Worm (Caenorhabditis elegans) whole organism, mixed stage, embryonic: ENCODE results near the gene fbxa-76.

Experiments
- M03D4.4 ChIP-seq: sonication (generic microtip); optimal IDR thresholded peaks from 2 replicates; lab custom pipeline; 2017; ENCODE audit warnings: mild to moderate bottlenecking, missing genetic modification characterization, missing compliant biosample characterization
- blmp-1 ChIP-seq: fragments of 150-350 bp; optimal IDR thresholded peaks from 2 replicates; lab custom pipeline; 2014; ENCODE audit warnings: missing biosample characterization, missing genetic modification characterization
- ceh-39 ChIP-seq: fragments of 150-350 bp; optimal IDR thresholded peaks from 2 replicates; lab custom pipeline; 2014; ENCODE audit warnings: missing biosample characterization, missing genetic modification characterization
- ceh-43 ChIP-seq: fragments of 200-800 bp; sonication (Bioruptor generic); optimal IDR thresholded peaks from 2 replicates; lab custom pipeline; 2018; ENCODE audit warnings: mild to moderate bottlenecking, missing genetic modification characterization, moderate library complexity, missing compliant biosample characterization
- ceh-83 ChIP-seq: fragments of 200-800 bp; sonication (Bioruptor generic); optimal IDR thresholded peaks from 2 replicates; lab custom pipeline; 2018; ENCODE audit warnings: mild to moderate bottlenecking, missing genetic modification characterization, missing compliant biosample characterization
- drap-1 ChIP-seq: fragments of 200-800 bp; sonication (Bioruptor generic); optimal IDR thresholded peaks from 3 replicates; lab custom pipeline; 2018; ENCODE audit warnings: mild to moderate bottlenecking, missing genetic modification characterization, missing compliant biosample characterization
- elt-1 ChIP-seq: sonication (generic microtip); optimal IDR thresholded peaks from 2 replicates; lab custom pipeline; 2017; ENCODE audit warnings: missing genetic modification characterization, mild to moderate bottlenecking, missing compliant biosample characterization, antibody characterized with exemption, moderate library complexity, borderline replicate concordance; ENCODE audit not compliant: insufficient read depth
- elt-3 ChIP-seq: fragments of 150-350 bp; optimal IDR thresholded peaks from 2 replicates; lab custom pipeline; 2014; ENCODE audit warnings: missing biosample characterization, missing genetic modification characterization
- flh-1 ChIP-seq: fragments of 200-800 bp; sonication (Bioruptor generic); optimal IDR thresholded peaks from 2 replicates; lab custom pipeline; 2018; ENCODE audit warnings: mild to moderate bottlenecking, missing genetic modification characterization, moderate library complexity, missing compliant biosample characterization
- ham-2 ChIP-seq: fragments of 200-800 bp; sonication (Bioruptor generic); optimal IDR thresholded peaks from 2 replicates; lab custom pipeline; 2018; ENCODE audit warnings: mild to moderate bottlenecking, missing genetic modification characterization, missing compliant biosample characterization
- hlh-1 ChIP-seq: fragments of 150-350 bp; optimal IDR thresholded peaks from 2 replicates; lab custom pipeline; 2014; ENCODE audit warnings: missing biosample characterization, missing genetic modification reagents, missing genetic modification characterization
- lin-13 ChIP-seq: fragments of 150-350 bp; optimal IDR thresholded peaks from 2 replicates; lab custom pipeline; 2014; ENCODE audit warnings: missing biosample characterization, missing genetic modification characterization
- lin-32 ChIP-seq: fragments of 200-800 bp; sonication (Bioruptor generic); optimal IDR thresholded peaks from 2 replicates; lab custom pipeline; 2018; ENCODE audit warnings: mild to moderate bottlenecking, missing genetic modification characterization, missing compliant biosample characterization
- lsy-2 ChIP-seq: fragments of 150-350 bp; optimal IDR thresholded peaks from 2 replicates; lab custom pipeline; 2014; ENCODE audit warnings: missing biosample characterization, missing genetic modification characterization
- mab-5 ChIP-seq: fragments of 150-350 bp; optimal IDR thresholded peaks from 2 replicates; lab custom pipeline; 2014; ENCODE audit warnings: missing biosample characterization, missing genetic modification characterization
- mep-1 ChIP-seq: fragments of 150-350 bp; optimal IDR thresholded peaks from 2 replicates; lab custom pipeline; 2017; ENCODE audit warnings: missing biosample characterization, missing genetic modification reagents, missing genetic modification characterization, inconsistent platforms
- mls-2 ChIP-seq: sonication (generic microtip); optimal IDR thresholded peaks from 2 replicates; lab custom pipeline; 2016; ENCODE audit warnings: mild to moderate bottlenecking, missing genetic modification characterization, moderate library complexity, missing compliant biosample characterization
- nhr-12 ChIP-seq: fragments of 150-350 bp; optimal IDR thresholded peaks from 2 replicates; lab custom pipeline; 2014; ENCODE audit warnings: missing biosample characterization, missing genetic modification characterization
- nhr-2 ChIP-seq: fragments of 150-350 bp; optimal IDR thresholded peaks from 2 replicates; lab custom pipeline; 2014; ENCODE audit warnings: missing biosample characterization, missing genetic modification characterization
- nhr-237 ChIP-seq: fragments of 150-350 bp; optimal IDR thresholded peaks from 2 replicates; lab custom pipeline; 2014; ENCODE audit warnings: missing biosample characterization, missing genetic modification characterization
- nhr-28 ChIP-seq: fragments of 150-350 bp; optimal IDR thresholded peaks from 2 replicates; lab custom pipeline; 2014; ENCODE audit warnings: missing biosample characterization, missing genetic modification characterization
- nhr-76 ChIP-seq: sonication (generic microtip); optimal IDR thresholded peaks from 2 replicates; lab custom pipeline; 2017; ENCODE audit warnings: missing biosample characterization, missing genetic modification characterization
- pha-4 ChIP-seq: fragments of 150-350 bp; optimal IDR thresholded peaks from 2 replicates; lab custom pipeline; 2018; ENCODE audit warnings: missing biosample characterization, missing genetic modification reagents, missing genetic modification characterization
- sem-2 ChIP-seq: fragments of 200-800 bp; sonication (Bioruptor generic); optimal IDR thresholded peaks from 2 replicates; lab custom pipeline; 2018; ENCODE audit warnings: mild to moderate bottlenecking, missing genetic modification characterization, missing compliant biosample characterization
- snpc-4 ChIP-seq: fragments of 150-350 bp; optimal IDR thresholded peaks from 2 replicates; lab custom pipeline; 2014; ENCODE audit warnings: missing biosample characterization, missing genetic modification characterization
- sptf-1 ChIP-seq: sonication (generic microtip); optimal IDR thresholded peaks from 2 replicates; lab custom pipeline; 2017; ENCODE audit warnings: mild to moderate bottlenecking, missing genetic modification characterization, moderate library complexity, missing compliant biosample characterization
- unc-120 ChIP-seq: sonication (generic microtip); optimal IDR thresholded peaks from 2 replicates; lab custom pipeline; 2017; ENCODE audit warnings: missing genetic modification characterization, missing compliant biosample characterization; ENCODE audit not compliant: poor library complexity, severe bottlenecking
- unc-39 ChIP-seq: fragments of 150-350 bp; optimal IDR thresholded peaks from 2 replicates; lab custom pipeline; 2014; ENCODE audit warnings: missing biosample characterization, missing genetic modification characterization
- unc-62 ChIP-seq: fragments of 150-350 bp; optimal IDR thresholded peaks from 2 replicates; lab custom pipeline; 2014; ENCODE audit warnings: missing biosample characterization, missing genetic modification reagents, missing genetic modification characterization
- zip-8 ChIP-seq: fragments of 150-350 bp; optimal IDR thresholded peaks from 2 replicates; lab custom pipeline; 2014; ENCODE audit warnings: missing biosample characterization, missing genetic modification characterization
- ztf-11 ChIP-seq: fragments of 150-350 bp; optimal IDR thresholded peaks from 2 replicates; lab custom pipeline; 2014; ENCODE audit warnings: missing biosample characterization, missing genetic modification characterization

fbxa-76 gene

ce11 chrIII:1279197-1279596 lies 30.2 kb upstream of the fbxa-76 start:
- TF ChIP-seq zip-8 = no peak
- TF ChIP-seq nhr-2 (tag; lab: Kevin White, UChicago) = no peak
- no peak for TF ChIP-seq mep-1 (tag; lab: Kevin White, UChicago)
- TF ChIP-seq nhr-12 (tag; lab: Kevin White, UChicago) = no peak
- TF ChIP-seq lin-32 (GFP tag; lab: Kevin White, UChicago) = no peak
- no peak for TF ChIP-seq ceh-83 (GFP tag; lab: Kevin White, UChicago)
- TF ChIP-seq lin-13 (tag; lab: Kevin White, UChicago) = no peak
- no peak for TF ChIP-seq blmp-1 (tag; lab: Kevin White, UChicago)
- no peak for TF ChIP-seq elt-3 (tag; lab: Kevin White, UChicago)
- TF ChIP-seq lsy-2 = no peak

- no peak for TF ChIP-seq blmp-1 (tag; lab: Kevin White, UChicago)
- TF ChIP-seq ceh-43 = no peak
- TF ChIP-seq nhr-237 (tag; lab: Kevin White, UChicago) = no peak
- TF ChIP-seq mls-2 (tag; lab: Kevin White, UChicago) = no peak
- no peak for TF ChIP-seq zip-8
- no peak for TF ChIP-seq hlh-1 (tag; lab: Kevin White, UChicago)
- TF ChIP-seq sptf-1 (tag; lab: Kevin White, UChicago) = no peak
- TF ChIP-seq M03D4.4 = no peak
- TF ChIP-seq snpc-4 (tag; lab: Kevin White, UChicago) = no peak
- no peak for TF ChIP-seq elt-3 (tag; lab: Kevin White, UChicago)
- TF ChIP-seq, all 35 proteins: peak for 0
Measured at ce11 chrIII:1275513-1275912, 26.6 kb upstream of the fbxa-76 start, which contains the start of gene fbxa-30. Gene fbxa-30, minus strand, starts transcription at chrIII:1275613.

DNA sequence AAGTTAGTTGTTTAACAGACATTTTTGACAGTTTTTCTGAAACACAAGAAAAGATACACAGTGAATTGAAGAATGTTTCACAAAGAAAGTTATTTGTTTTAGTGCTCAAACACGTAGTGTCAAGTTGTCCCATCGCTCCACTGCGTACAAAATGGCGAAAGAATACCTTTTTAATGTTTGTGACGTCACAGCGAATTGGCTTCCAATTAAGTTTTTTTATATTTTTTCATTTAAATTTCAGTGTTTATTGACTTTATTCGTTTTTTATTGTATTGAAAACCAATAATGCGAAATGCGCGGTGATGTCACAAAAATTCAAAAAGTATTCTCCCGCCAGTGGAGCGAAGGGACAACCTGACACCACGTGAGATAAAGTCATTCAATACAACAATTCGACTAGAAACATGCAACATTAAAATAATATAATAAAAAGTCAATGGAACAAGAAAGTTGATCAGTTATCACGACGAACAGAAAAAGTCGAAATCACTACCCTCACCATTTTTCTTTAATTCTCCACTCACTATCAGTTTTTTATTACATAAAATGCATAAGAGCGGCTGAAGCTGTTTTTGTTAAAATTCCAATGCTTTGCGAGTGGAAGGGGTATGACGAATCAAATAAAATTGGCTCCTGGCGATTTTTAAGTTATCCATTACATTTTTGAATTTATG lies 24.8 kb upstream of the fbxa-76 start, which contains the start of gene fbxa-29:
fbxa-29 (minus strand) TSS at position 51 of the 674 bp plus-strand sequence.
- TF ChIP-seq unc-62 (GFP tag; lab: Kevin White, UChicago) (no peak), flh-1 (no peak), sptf-1 (tag; lab: Kevin White, UChicago) (no peak), snpc-4 (tag; lab: Kevin White, UChicago) (no peak), lin-32 (GFP tag; lab: Kevin White, UChicago) (no peak), mab-5 (tag; lab: Kevin White, UChicago) (no peak), unc-39 (tag; lab: Kevin White, UChicago) (no peak), zip-8 (no peak)

DNA sequence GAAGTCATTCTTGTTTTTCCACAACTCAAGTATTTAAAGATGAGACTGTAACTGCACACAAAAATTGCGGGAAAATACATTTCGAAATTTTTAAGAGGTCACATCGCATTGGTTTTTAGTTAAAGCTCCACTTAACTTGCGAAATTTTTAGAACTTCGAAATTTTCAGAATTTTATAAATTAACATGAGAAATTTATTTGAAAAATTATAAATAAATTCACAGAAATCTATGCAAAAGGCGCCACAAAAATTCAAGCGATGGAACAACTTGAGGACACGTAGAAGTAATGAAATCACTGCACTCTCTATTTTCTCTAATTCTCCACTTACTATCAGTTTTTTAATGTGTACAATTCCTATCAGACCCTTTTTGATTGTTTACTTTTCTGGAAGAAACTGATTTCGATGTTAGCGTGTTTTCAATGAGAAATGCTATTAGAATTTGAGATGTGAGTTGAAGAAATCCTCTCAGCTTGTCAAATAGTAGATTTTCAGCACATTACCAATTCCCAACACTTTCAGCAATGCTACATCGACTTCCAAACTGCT lies 22.5 kb upstream of the fbxa-76 start, which contains the start of gene fbxa-31:
fbxa-31 (minus strand) TSS at position 51 of the 549 bp plus-strand sequence.
- TF ChIP-seq sem-2 (GFP tag; lab: Kevin White, UChicago) (no peak), nhr-237 (tag; lab: Kevin White, UChicago) (no peak), nhr-28 (tag; lab: Kevin White, UChicago) (no peak), flh-1 (no peak), lin-13 (tag; lab: Kevin White, UChicago) (no peak), ham-2 (no peak), M03D4.4 (no peak), unc-39 (tag; lab: Kevin White, UChicago) (no peak), hlh-1 (tag; lab: Kevin White, UChicago) (no peak), elt-3 (tag; lab: Kevin White, UChicago) (no peak), nhr-2 (tag; lab: Kevin White, UChicago) (no peak), ceh-83 (GFP tag; lab: Kevin White, UChicago) (no peak), elt-1 (tag; lab: Kevin White, UChicago) (no peak), snpc-4 (tag; lab: Kevin White, UChicago) (no peak), drap-1 (no peak)

ce11 chrIII:1269156-1269555 lies 20.2 kb upstream of the fbxa-76 start, which contains the start of gene fbxa-32:
Gene fbxa-32, minus strand, starts transcription at chrIII:1269256.
- TF ChIP-seq unc-62 (GFP tag; lab: Kevin White, UChicago) = no peak
- no peak for TF ChIP-seq snpc-4 (tag; lab: Kevin White, UChicago)
- no peak for TF ChIP-seq unc-39 (tag; lab: Kevin White, UChicago)
- TF ChIP-seq ztf-11 (tag; lab: Kevin White, UChicago) = no peak
- no peak for TF ChIP-seq lin-13 (tag; lab: Kevin White, UChicago)
- no peak for TF ChIP-seq M03D4.4
- no peak for TF ChIP-seq hlh-1 (tag; lab: Kevin White, UChicago)
- no peak for TF ChIP-seq unc-120 (tag; lab: Kevin White, UChicago)
- TF ChIP-seq nhr-12 (tag; lab: Kevin White, UChicago) = no peak
- TF ChIP-seq zip-8 = no peak
- TF ChIP-seq flh-1 = no peak
- no peak for TF ChIP-seq nhr-237 (tag; lab: Kevin White, UChicago)
- no peak for TF ChIP-seq drap-1
- TF ChIP-seq pha-4 (tag; lab: Kevin White, UChicago) = no peak
- no peak for TF ChIP-seq nhr-2 (tag; lab: Kevin White, UChicago)
- TF ChIP-seq ceh-39 (tag; lab: Kevin White, UChicago) = no peak
- no peak for TF ChIP-seq lsy-2
- TF ChIP-seq ceh-43 = no peak
- no peak for TF ChIP-seq nhr-76 (tag; lab: Kevin White, UChicago)
